Worm (Caenorhabditis elegans) whole organism, L3 larva: ENCODE data around the gene F55G1.1.

Experiments
- ZK546.5 ChIP-seq: sonication (generic microtip); optimal IDR thresholded peaks from 2 replicates; lab custom pipeline; 2017; ENCODE audit warnings: missing biosample characterization, missing genetic modification characterization
- ama-1 ChIP-seq: fragments of 150-350 bp; optimal IDR thresholded peaks from 2 replicates; lab custom pipeline; 2018
- ceh-28 ChIP-seq: fragments of 150-350 bp; optimal IDR thresholded peaks from 2 replicates; lab custom pipeline; 2014; ENCODE audit warnings: missing biosample characterization, missing genetic modification reagents, missing genetic modification characterization
- daf-12 ChIP-seq: fragments of 150-350 bp; optimal IDR thresholded peaks from 2 replicates; lab custom pipeline; 2014; ENCODE audit warnings: missing biosample characterization, missing genetic modification reagents, missing genetic modification characterization
- egl-27 ChIP-seq: sonication (generic microtip); optimal IDR thresholded peaks from 4 replicates; lab custom pipeline; 2017; ENCODE audit warnings: missing biosample characterization, missing genetic modification reagents, missing genetic modification characterization
- egl-5 ChIP-seq: fragments of 150-350 bp; optimal IDR thresholded peaks from 2 replicates; lab custom pipeline; 2017; ENCODE audit warnings: missing biosample characterization, missing genetic modification reagents, missing genetic modification characterization, inconsistent platforms
- elt-2 ChIP-seq: sonication (generic microtip); optimal IDR thresholded peaks from 2 replicates; lab custom pipeline; 2016; ENCODE audit warnings: missing genetic modification reagents, mild to moderate bottlenecking, missing genetic modification characterization, missing compliant biosample characterization
- elt-3 ChIP-seq, 3 experiments: fragments of 150-350 bp in 1 of 3; sonication (generic microtip) in 2 of 3; optimal IDR thresholded peaks; 2 replicates in 2 of 3; 4 replicates in 1 of 3; lab custom pipeline; 2014 to 2017; ENCODE audit warnings: missing biosample characterization in 3 of 3, missing genetic modification characterization in 3 of 3
- fkh-10 ChIP-seq: sonication (generic microtip); optimal IDR thresholded peaks from 2 replicates; lab custom pipeline; 2017; ENCODE audit warnings: missing biosample characterization, missing genetic modification reagents, missing genetic modification characterization
- fkh-2 ChIP-seq: fragments of 150-350 bp; optimal IDR thresholded peaks from 2 replicates; lab custom pipeline; 2014; ENCODE audit warnings: missing biosample characterization, missing genetic modification reagents, missing genetic modification characterization
- fos-1 ChIP-seq: fragments of 150-350 bp; optimal IDR thresholded peaks from 2 replicates; lab custom pipeline; 2014; ENCODE audit warnings: missing biosample characterization, missing genetic modification characterization
- hmg-11 ChIP-seq: sonication (generic microtip); optimal IDR thresholded peaks from 2 replicates; lab custom pipeline; 2016; ENCODE audit warnings: missing genetic modification characterization, missing compliant biosample characterization
- jun-1 ChIP-seq: fragments of 150-350 bp; optimal IDR thresholded peaks from 2 replicates; lab custom pipeline; 2014; ENCODE audit warnings: missing biosample characterization, missing genetic modification reagents, missing genetic modification characterization
- lin-39 ChIP-seq: fragments of 150-350 bp; optimal IDR thresholded peaks from 2 replicates; lab custom pipeline; 2018; ENCODE audit warnings: missing biosample characterization, missing genetic modification reagents, missing genetic modification characterization
- lsy-12 ChIP-seq: sonication (generic microtip); optimal IDR thresholded peaks from 2 replicates; lab custom pipeline; 2016; ENCODE audit warnings: mild to moderate bottlenecking, missing genetic modification characterization, missing compliant biosample characterization
- mml-1 ChIP-seq: fragments of 150-350 bp; sonication (generic microtip); optimal IDR thresholded peaks from 3 replicates; lab custom pipeline; 2014; ENCODE audit warnings: missing biosample characterization, missing genetic modification characterization
- nhr-11 ChIP-seq: fragments of 150-350 bp; optimal IDR thresholded peaks from 2 replicates; lab custom pipeline; 2014; ENCODE audit warnings: missing biosample characterization, missing genetic modification characterization
- nhr-23 ChIP-seq: fragments of 150-350 bp; optimal IDR thresholded peaks from 2 replicates; lab custom pipeline; 2014; ENCODE audit warnings: missing biosample characterization, missing genetic modification reagents, missing genetic modification characterization
- nhr-237 ChIP-seq: fragments of 150-350 bp; optimal IDR thresholded peaks from 2 replicates; lab custom pipeline; 2014; ENCODE audit warnings: missing biosample characterization, missing genetic modification characterization
- nhr-25 ChIP-seq: sonication (generic microtip); optimal IDR thresholded peaks from 2 replicates; lab custom pipeline; 2017; ENCODE audit warnings: missing biosample characterization, missing genetic modification characterization
- nhr-28 ChIP-seq: fragments of 150-350 bp; optimal IDR thresholded peaks from 2 replicates; lab custom pipeline; 2014; ENCODE audit warnings: missing biosample characterization, missing genetic modification characterization
- nhr-43 ChIP-seq: sonication (generic microtip); optimal IDR thresholded peaks from 2 replicates; lab custom pipeline; 2016; ENCODE audit warnings: mild to moderate bottlenecking, missing genetic modification characterization, missing compliant biosample characterization; ENCODE audit not compliant: poor library complexity, severe bottlenecking
- nhr-76 ChIP-seq: fragments of 150-350 bp; sonication (generic microtip); optimal IDR thresholded peaks from 5 replicates; lab custom pipeline; 2014; ENCODE audit warnings: missing biosample characterization, missing genetic modification characterization
- pha-4 ChIP-seq: fragments of 150-350 bp; optimal IDR thresholded peaks from 2 replicates; lab custom pipeline; 2014; ENCODE audit warnings: missing biosample characterization, missing genetic modification reagents, missing genetic modification characterization
- pqm-1 ChIP-seq: fragments of 150-350 bp; optimal IDR thresholded peaks from 2 replicates; lab custom pipeline; 2017; ENCODE audit warnings: missing biosample characterization, missing genetic modification characterization, inconsistent platforms
- sea-2 ChIP-seq: fragments of 150-350 bp; sonication (generic microtip); optimal IDR thresholded peaks from 4 replicates; lab custom pipeline; 2014; ENCODE audit warnings: missing biosample characterization, missing genetic modification reagents, missing genetic modification characterization
- skn-1 ChIP-seq: fragments of 150-350 bp; optimal IDR thresholded peaks from 2 replicates; lab custom pipeline; 2014; ENCODE audit warnings: missing biosample characterization, missing genetic modification characterization
- snpc-4 ChIP-seq: fragments of 150-350 bp; optimal IDR thresholded peaks from 2 replicates; lab custom pipeline; 2014; ENCODE audit warnings: missing biosample characterization, missing genetic modification characterization
- tbx-2 ChIP-seq: sonication (generic microtip); optimal IDR thresholded peaks from 2 replicates; lab custom pipeline; 2016; ENCODE audit warnings: mild to moderate bottlenecking, missing genetic modification characterization, missing compliant biosample characterization
- unc-62 ChIP-seq: fragments of 150-350 bp; sonication (generic microtip); optimal IDR thresholded peaks from 4 replicates; lab custom pipeline; 2014; ENCODE audit warnings: missing biosample characterization, missing genetic modification reagents, missing genetic modification characterization
- zag-1 ChIP-seq: fragments of 150-350 bp; optimal IDR thresholded peaks from 2 replicates; lab custom pipeline; 2014; ENCODE audit warnings: missing biosample characterization, missing genetic modification characterization
- ztf-11 ChIP-seq: fragments of 150-350 bp; optimal IDR thresholded peaks from 2 replicates; lab custom pipeline; 2014; ENCODE audit warnings: missing biosample characterization, missing genetic modification characterization
- ztf-4 ChIP-seq: fragments of 150-350 bp; optimal IDR thresholded peaks from 2 replicates; lab custom pipeline; 2014; ENCODE audit warnings: missing biosample characterization, missing genetic modification characterization

F55G1.1 gene

DNA sequence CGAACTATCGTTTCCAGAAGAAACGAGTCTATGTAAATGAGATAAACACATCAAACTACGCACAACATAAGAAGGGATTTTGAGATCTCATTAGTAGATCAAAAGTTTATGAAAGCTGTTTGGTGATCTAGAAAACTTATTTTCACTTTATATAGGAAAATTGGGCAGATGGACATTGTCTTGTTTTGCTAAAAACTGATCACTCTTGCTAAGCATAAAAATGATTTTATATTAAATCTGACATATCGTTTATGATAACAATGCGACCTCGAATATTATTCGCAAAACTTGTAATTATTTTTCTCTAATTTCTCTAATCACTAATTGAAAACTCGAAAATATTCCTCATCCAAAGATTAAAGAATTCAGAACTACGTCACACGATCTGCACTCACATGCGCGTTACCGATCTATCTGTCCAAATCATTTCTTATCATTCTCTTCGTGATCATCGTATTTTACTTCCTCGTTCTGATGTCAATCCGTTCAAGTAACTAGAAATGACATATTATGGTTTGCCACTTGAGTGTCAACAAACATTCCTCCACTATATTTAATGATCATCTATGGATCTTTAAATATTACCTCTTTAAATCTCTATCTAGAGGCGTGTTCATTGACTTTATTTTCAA, 21.7 kb upstream of the F55G1.1 start, which contains the start of gene F55G1.7:
F55G1.7 (minus strand) TSS at position 51 of the 632 bp plus-strand sequence.
- no peak for TF ChIP-seq ama-1 (lab: Kevin White, UChicago)
- TF ChIP-seq nhr-43 (tag; lab: Kevin White, UChicago): peak; percentile 37
- peak in 1 of 3 experiments; percentile 19 for TF ChIP-seq elt-3 (tag; optimal IDR thresholded peaks at IDR 0.05; lab: Kevin White, UChicago)
- TF ChIP-seq, all 47 proteins: peak for 2

DNA sequence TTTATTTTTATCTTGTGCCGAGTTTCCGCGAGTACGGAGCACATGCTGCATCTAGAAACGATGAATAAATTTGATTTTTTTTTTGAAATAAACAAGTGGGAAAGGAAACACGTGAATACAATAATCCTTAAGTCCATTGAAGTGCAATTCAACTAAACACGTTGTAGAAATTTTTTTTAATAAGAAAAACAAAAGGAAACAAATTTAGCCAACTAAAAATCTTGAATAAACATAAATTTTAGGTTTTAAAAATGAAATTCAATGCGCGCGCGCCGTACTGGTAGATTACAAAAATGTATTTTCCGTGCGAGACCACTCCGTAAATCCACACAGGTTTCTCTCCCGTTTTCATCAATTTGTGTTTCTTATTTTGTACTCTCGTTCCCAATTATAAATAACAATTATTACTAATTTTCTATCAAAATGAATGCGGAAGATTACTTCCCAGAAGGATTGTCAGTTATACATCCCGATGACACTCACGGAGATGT, 18.4 kb upstream of the F55G1.1 start, which contains the start of the genes plk-3 and F55G1.6:
plk-3 (minus strand) TSS at position 51 of the 491 bp plus-strand sequence.
F55G1.6 (plus strand) TSS at position 359 of the 491 bp plus-strand sequence.
- TF ChIP-seq hmg-11 (tag; lab: Kevin White, UChicago): no peak

DNA sequence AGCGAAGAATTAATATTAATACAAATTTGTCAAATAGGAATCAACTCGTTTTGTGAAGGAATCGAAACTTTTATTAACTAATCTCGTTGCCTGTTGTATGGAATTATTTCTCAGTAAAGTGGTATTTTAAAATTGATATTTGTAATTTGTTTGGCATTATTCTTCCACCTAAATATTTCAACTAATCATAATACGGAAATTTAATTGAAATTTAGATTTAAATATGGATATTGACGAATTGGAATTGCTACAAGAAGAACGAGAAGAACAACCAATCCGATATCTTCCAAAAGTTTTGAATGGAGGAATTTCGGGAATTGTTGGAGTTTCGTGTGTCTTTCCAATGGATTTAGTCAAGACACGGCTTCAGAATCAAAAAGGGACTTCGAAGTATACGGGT, 16.7 kb upstream of the F55G1.1 start, which contains the start of gene slc-25A18.2:
slc-25A18.2 (plus strand) TSS at position 216 of the 400 bp plus-strand sequence.
- TF ChIP-seq fos-1 (tag; lab: Kevin White, UChicago) (no peak), unc-62 (no peak), tbx-2 (tag; lab: Kevin White, UChicago) (no peak), elt-2 (no peak), mml-1 (tag; lab: Kevin White, UChicago) (no peak), egl-27 (no peak), fkh-10 (GFP tag; lab: Kevin White, UChicago) (no peak), ceh-28 (no peak), pqm-1 (tag; lab: Kevin White, UChicago) (no peak), ZK546.5 (no peak), daf-12 (no peak), nhr-23 (tag; lab: Kevin White, UChicago) (no peak), lin-39 (tag; lab: Kevin White, UChicago) (no peak), nhr-11 (tag; lab: Kevin White, UChicago) (no peak), hmg-11 (tag; lab: Kevin White, UChicago) (no peak), sea-2 (no peak)
- TF ChIP-seq, all 47 proteins: peak for 0

DNA sequence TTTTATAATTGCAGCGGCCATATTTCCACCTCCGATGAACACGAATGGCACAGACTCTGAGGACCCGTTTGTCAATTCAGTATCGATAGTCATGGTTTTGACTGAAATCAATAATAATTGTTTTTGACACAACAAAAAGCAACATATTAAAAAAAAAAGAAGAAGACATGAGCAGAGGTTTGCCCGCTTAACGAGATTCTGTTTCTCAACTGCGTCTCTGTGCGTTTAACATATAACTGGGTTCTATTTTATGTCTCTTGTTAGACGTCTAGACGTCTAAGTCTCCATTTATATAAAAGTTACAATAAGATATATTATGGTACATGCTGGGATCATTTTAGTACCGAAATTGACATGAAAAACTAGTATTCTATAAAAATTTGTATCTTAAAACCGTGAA, 14.4 kb upstream of the F55G1.1 start, which contains the start of gene pycr-4:
pycr-4 (minus strand) TSS at position 101 of the 400 bp plus-strand sequence.
- TF ChIP-seq nhr-237 (tag; lab: Kevin White, UChicago) (no peak), egl-5 (tag; lab: Kevin White, UChicago) (no peak), lin-39 (tag; lab: Kevin White, UChicago) (no peak), lsy-12 (tag; lab: Kevin White, UChicago) (no peak), elt-2 (no peak), zag-1 (tag; lab: Kevin White, UChicago) (no peak), pqm-1 (tag; lab: Kevin White, UChicago) (no peak)

DNA sequence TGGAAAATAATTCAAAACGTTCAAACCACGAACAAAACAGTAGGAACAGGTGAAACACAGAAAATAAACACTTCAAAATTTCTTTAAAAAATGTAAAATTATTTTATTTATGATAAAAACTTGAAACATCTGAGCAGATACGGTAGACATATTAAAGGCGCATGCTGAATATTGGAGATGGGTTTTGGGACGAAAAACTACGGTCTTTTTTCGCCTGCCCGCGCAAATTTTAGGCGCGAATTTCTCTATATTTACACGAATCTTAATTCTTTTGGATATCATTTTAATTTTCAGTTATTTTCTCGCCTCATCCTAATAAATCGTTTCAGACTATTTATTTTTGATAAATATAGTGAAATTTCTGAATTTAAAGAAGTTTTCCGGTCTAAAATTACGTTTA, 13.9 kb upstream of the F55G1.1 start:
- TF ChIP-seq snpc-4 (tag; lab: Kevin White, UChicago): no peak
- no peak for TF ChIP-seq ztf-4 (tag; lab: Kevin White, UChicago)
- no peak for TF ChIP-seq nhr-25 (tag; lab: Kevin White, UChicago)
- no peak for TF ChIP-seq nhr-76 (tag; lab: Kevin White, UChicago)
- TF ChIP-seq jun-1 (tag; lab: Kevin White, UChicago): no peak
- no peak for TF ChIP-seq ztf-11
- TF ChIP-seq egl-5 (tag; lab: Kevin White, UChicago): no peak
- TF ChIP-seq lsy-12 (tag; lab: Kevin White, UChicago): no peak
- TF ChIP-seq pha-4 (tag; lab: Kevin White, UChicago): no peak
- TF ChIP-seq daf-12: no peak
- no peak for TF ChIP-seq nhr-28 (tag; lab: Kevin White, UChicago)
- no peak for TF ChIP-seq fkh-2 (tag; lab: Kevin White, UChicago)
- TF ChIP-seq ceh-28: no peak
- no peak for TF ChIP-seq nhr-43 (tag; lab: Kevin White, UChicago)
- no peak for TF ChIP-seq lin-39 (tag; lab: Kevin White, UChicago)
- no peak for TF ChIP-seq skn-1 (tag; lab: Kevin White, UChicago)
- TF ChIP-seq ZK546.5: no peak
- TF ChIP-seq unc-62: no peak
- TF ChIP-seq nhr-11 (tag; lab: Kevin White, UChicago): no peak
